Worm (Caenorhabditis elegans) whole organism, L3 larva: Measurements from ENCODE around the gene ung-1.

Experiments used
- ZK546.5 ChIP-seq: sonication (generic microtip); optimal IDR thresholded peaks from 2 replicates; lab custom pipeline; 2017; ENCODE audit warnings: missing biosample characterization, missing genetic modification characterization
- ama-1 ChIP-seq: fragments of 150-350 bp; optimal IDR thresholded peaks from 2 replicates; lab custom pipeline; 2018
- ceh-16 ChIP-seq: sonication (generic microtip); optimal IDR thresholded peaks from 2 replicates; lab custom pipeline; 2017; ENCODE audit warnings: missing biosample characterization, missing genetic modification characterization
- ceh-28 ChIP-seq: fragments of 150-350 bp; optimal IDR thresholded peaks from 2 replicates; lab custom pipeline; 2014; ENCODE audit warnings: missing biosample characterization, missing genetic modification reagents, missing genetic modification characterization
- egl-5 ChIP-seq: fragments of 150-350 bp; optimal IDR thresholded peaks from 2 replicates; lab custom pipeline; 2017; ENCODE audit warnings: missing biosample characterization, missing genetic modification reagents, missing genetic modification characterization, inconsistent platforms
- elt-2 ChIP-seq: sonication (generic microtip); optimal IDR thresholded peaks from 2 replicates; lab custom pipeline; 2016; ENCODE audit warnings: missing genetic modification reagents, mild to moderate bottlenecking, missing genetic modification characterization, missing compliant biosample characterization
- elt-3 ChIP-seq, 3 experiments: fragments of 150-350 bp in 1 of 3; sonication (generic microtip) in 2 of 3; optimal IDR thresholded peaks; 2 replicates in 2 of 3; 4 replicates in 1 of 3; lab custom pipeline; 2014 to 2017; ENCODE audit warnings: missing biosample characterization in 3 of 3, missing genetic modification characterization in 3 of 3
- eor-1 ChIP-seq, 2 experiments: fragments of 150-350 bp; optimal IDR thresholded peaks; 2 replicates each; lab custom pipeline; 2014 to 2018; ENCODE audit warnings: missing biosample characterization in 2 of 2, missing genetic modification characterization in 2 of 2
- fkh-10 ChIP-seq: sonication (generic microtip); optimal IDR thresholded peaks from 2 replicates; lab custom pipeline; 2017; ENCODE audit warnings: missing biosample characterization, missing genetic modification reagents, missing genetic modification characterization
- fos-1 ChIP-seq: fragments of 150-350 bp; optimal IDR thresholded peaks from 2 replicates; lab custom pipeline; 2014; ENCODE audit warnings: missing biosample characterization, missing genetic modification characterization
- hmg-11 ChIP-seq: sonication (generic microtip); optimal IDR thresholded peaks from 2 replicates; lab custom pipeline; 2016; ENCODE audit warnings: missing genetic modification characterization, missing compliant biosample characterization
- lsy-12 ChIP-seq: sonication (generic microtip); optimal IDR thresholded peaks from 2 replicates; lab custom pipeline; 2016; ENCODE audit warnings: mild to moderate bottlenecking, missing genetic modification characterization, missing compliant biosample characterization
- mdl-1 ChIP-seq: fragments of 150-350 bp; optimal IDR thresholded peaks from 2 replicates; lab custom pipeline; 2014; ENCODE audit warnings: missing biosample characterization, missing genetic modification characterization
- nfya-1 ChIP-seq: sonication (generic microtip); optimal IDR thresholded peaks from 2 replicates; lab custom pipeline; 2017; ENCODE audit warnings: missing genetic modification characterization, mild to moderate bottlenecking, missing compliant biosample characterization, antibody characterized with exemption, moderate library complexity; ENCODE audit not compliant: insufficient read depth
- nhr-25 ChIP-seq: sonication (generic microtip); optimal IDR thresholded peaks from 2 replicates; lab custom pipeline; 2017; ENCODE audit warnings: missing biosample characterization, missing genetic modification characterization
- nhr-28 ChIP-seq: fragments of 150-350 bp; optimal IDR thresholded peaks from 2 replicates; lab custom pipeline; 2014; ENCODE audit warnings: missing biosample characterization, missing genetic modification characterization
- nhr-43 ChIP-seq: sonication (generic microtip); optimal IDR thresholded peaks from 2 replicates; lab custom pipeline; 2016; ENCODE audit warnings: mild to moderate bottlenecking, missing genetic modification characterization, missing compliant biosample characterization; ENCODE audit not compliant: poor library complexity, severe bottlenecking
- nhr-76 ChIP-seq: fragments of 150-350 bp; sonication (generic microtip); optimal IDR thresholded peaks from 5 replicates; lab custom pipeline; 2014; ENCODE audit warnings: missing biosample characterization, missing genetic modification characterization
- nhr-77 ChIP-seq: fragments of 150-350 bp; optimal IDR thresholded peaks from 2 replicates; lab custom pipeline; 2014; ENCODE audit warnings: missing biosample characterization, missing genetic modification characterization
- pha-4 ChIP-seq: fragments of 150-350 bp; optimal IDR thresholded peaks from 2 replicates; lab custom pipeline; 2014; ENCODE audit warnings: missing biosample characterization, missing genetic modification reagents, missing genetic modification characterization
- pqm-1 ChIP-seq: fragments of 150-350 bp; optimal IDR thresholded peaks from 2 replicates; lab custom pipeline; 2017; ENCODE audit warnings: missing biosample characterization, missing genetic modification characterization, inconsistent platforms
- sea-2 ChIP-seq: fragments of 150-350 bp; sonication (generic microtip); optimal IDR thresholded peaks from 4 replicates; lab custom pipeline; 2014; ENCODE audit warnings: missing biosample characterization, missing genetic modification reagents, missing genetic modification characterization
- skn-1 ChIP-seq: fragments of 150-350 bp; optimal IDR thresholded peaks from 2 replicates; lab custom pipeline; 2014; ENCODE audit warnings: missing biosample characterization, missing genetic modification characterization
- tbx-2 ChIP-seq: sonication (generic microtip); optimal IDR thresholded peaks from 2 replicates; lab custom pipeline; 2016; ENCODE audit warnings: mild to moderate bottlenecking, missing genetic modification characterization, missing compliant biosample characterization
- unc-62 ChIP-seq: fragments of 150-350 bp; sonication (generic microtip); optimal IDR thresholded peaks from 4 replicates; lab custom pipeline; 2014; ENCODE audit warnings: missing biosample characterization, missing genetic modification reagents, missing genetic modification characterization
- ztf-11 ChIP-seq: fragments of 150-350 bp; optimal IDR thresholded peaks from 2 replicates; lab custom pipeline; 2014; ENCODE audit warnings: missing biosample characterization, missing genetic modification characterization
- ztf-4 ChIP-seq: fragments of 150-350 bp; optimal IDR thresholded peaks from 2 replicates; lab custom pipeline; 2014; ENCODE audit warnings: missing biosample characterization, missing genetic modification characterization

Gene ung-1

DNA sequence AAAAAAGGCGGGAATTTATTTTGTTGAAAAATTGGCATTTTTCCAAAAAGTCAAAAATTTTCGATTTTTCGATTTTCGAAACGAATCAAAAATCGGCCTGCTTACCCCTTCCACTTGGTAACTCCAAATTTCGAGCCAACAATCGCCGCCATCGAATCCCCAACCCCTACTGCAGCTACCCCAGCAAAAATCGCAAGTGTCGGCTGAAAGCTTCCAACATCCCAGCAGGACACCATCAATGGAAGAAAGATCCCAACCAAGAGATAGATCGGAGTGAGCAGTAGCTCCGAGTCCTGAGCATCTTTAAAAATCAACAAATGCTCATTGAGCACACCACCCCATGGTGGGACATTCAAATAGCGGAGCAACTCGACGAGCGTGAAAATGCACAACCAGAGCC is 43.0 kb downstream of the ung-1 start:
- TF ChIP-seq tbx-2 (tag; lab: Kevin White, UChicago) (no peak), hmg-11 (tag; lab: Kevin White, UChicago) (no peak), ztf-11 (tag; lab: Kevin White, UChicago) (no peak), nhr-77 (tag; lab: Kevin White, UChicago) (no peak), egl-5 (tag; lab: Kevin White, UChicago) (no peak), ceh-16 (no peak), unc-62 (GFP tag; lab: Kevin White, UChicago) (no peak), nhr-25 (tag; lab: Kevin White, UChicago) (no peak), fkh-10 (GFP tag; lab: Kevin White, UChicago) (no peak), nhr-28 (no peak), fos-1 (no peak), pha-4 (no peak)

DNA sequence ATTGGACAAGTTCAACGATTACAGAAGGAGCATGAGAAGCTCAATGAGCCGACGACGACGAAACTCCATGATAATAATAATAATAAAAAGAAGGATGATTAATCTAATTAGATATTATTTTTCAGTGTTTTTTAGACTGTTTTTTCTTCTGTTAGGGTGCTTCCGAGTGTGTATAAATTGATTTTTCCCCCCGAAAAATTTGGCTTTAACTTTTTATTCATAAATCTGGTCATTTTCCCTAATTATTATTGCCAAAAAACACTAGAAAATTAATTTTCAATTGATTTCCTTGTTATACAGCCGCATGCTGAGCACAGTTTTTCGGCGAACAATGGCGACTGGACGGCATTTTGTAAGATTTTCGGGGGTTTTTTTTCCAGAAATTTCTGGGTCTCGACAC is 50.3 kb downstream of the ung-1 start, which contains the start of gene nft-1:
Gene nft-1 (plus strand): TSS at position 301 of the 400 bp plus-strand sequence.
- no peak for TF ChIP-seq nhr-76 (tag; lab: Kevin White, UChicago)
- no peak for TF ChIP-seq nhr-28
- no peak for TF ChIP-seq ZK546.5 (tag; lab: Kevin White, UChicago)
- no peak for TF ChIP-seq fkh-10 (GFP tag; lab: Kevin White, UChicago)
- no peak for TF ChIP-seq nhr-25 (tag; lab: Kevin White, UChicago)
- TF ChIP-seq ceh-28, result no peak

DNA sequence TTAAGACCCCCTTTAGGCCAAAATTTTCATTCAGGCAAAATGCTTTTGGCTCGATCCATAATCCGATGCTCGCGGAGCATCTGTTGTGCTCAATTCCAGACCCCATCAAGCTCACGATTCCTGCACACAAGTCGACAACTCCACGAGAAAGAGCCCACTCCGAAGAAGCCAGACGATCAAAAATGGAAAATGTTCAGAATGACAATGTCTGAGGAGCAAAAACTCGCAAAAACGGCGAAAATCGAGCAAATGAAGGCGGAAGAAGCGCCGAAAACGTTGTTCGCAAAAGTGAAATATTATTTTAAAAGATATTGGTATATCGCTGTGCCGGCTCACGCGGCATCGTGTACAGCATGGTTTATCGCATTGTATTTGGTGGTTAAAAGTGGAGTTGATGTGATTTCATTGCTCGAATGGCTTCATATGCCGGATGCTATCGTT is 52.2 kb downstream of the ung-1 start, which contains the start of gene Y56A3A.22:
Gene Y56A3A.22 (plus strand): TSS at position 35 of the 441 bp plus-strand sequence.
- TF ChIP-seq eor-1 (tag; optimal IDR thresholded peaks at IDR 0.05; lab: Kevin White, UChicago) (no peak), nfya-1 (tag; lab: Kevin White, UChicago) (peak; percentile 36), unc-62 (GFP tag; lab: Kevin White, UChicago) (no peak), sea-2 (GFP tag; lab: Kevin White, UChicago) (no peak), lsy-12 (tag; lab: Kevin White, UChicago) (peak; percentile 57), nhr-43 (tag; lab: Kevin White, UChicago) (peak; percentile 33), elt-2 (peak; percentile 21), skn-1 (tag; lab: Kevin White, UChicago) (no peak), tbx-2 (tag; lab: Kevin White, UChicago) (no peak), pqm-1 (tag; lab: Kevin White, UChicago) (no peak), ama-1 (lab: Kevin White, UChicago) (peak; percentile 92), ztf-4 (no peak), mdl-1 (no peak), elt-3 (tag; optimal IDR thresholded peaks at IDR 0.05; lab: Kevin White, UChicago) (peak in 1 of 3 experiments; percentile 25)
